Worm (Caenorhabditis elegans) whole organism, L4/young adult: ENCODE results near the gene Y75B8A.18.

Source experiments
- W03F9.2 ChIP-seq: fragments of 150-350 bp; optimal IDR thresholded peaks from 2 replicates; lab custom pipeline; 2014; ENCODE audit warnings: missing biosample characterization, missing genetic modification characterization
- dao-5 ChIP-seq: sonication (generic microtip); optimal IDR thresholded peaks from 2 replicates; lab custom pipeline; 2016; ENCODE audit warnings: missing genotype, missing genetic modification characterization, moderate library complexity, missing compliant biosample characterization

DNA sequence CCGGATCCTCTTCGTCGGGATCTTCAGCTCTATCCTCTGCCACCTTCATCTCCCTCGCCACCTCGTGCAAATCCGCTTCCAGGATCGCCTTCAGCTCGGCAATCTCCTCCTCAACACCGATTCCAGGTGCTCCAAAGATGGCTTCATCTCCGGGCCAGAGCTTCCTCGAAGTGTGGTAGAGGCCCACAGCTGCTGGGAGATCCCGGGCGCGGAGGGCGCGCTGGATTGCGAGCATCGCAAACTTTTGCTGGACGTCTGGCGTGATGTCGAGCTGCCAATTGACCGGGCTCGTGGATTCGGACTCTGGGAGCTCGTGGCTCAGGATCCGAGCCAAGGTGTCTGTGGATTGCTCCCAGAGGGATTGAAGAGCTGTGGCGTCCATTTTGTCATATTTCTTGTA is 19.5 kb upstream of the Y75B8A.18 start:
- TF ChIP-seq dao-5 (tag; lab: Kevin White, UChicago) (no peak), W03F9.2 (tag; lab: Kevin White, UChicago) (no peak)
